Worm (Caenorhabditis elegans) whole organism, young adult: ENCODE data around the gene Y102A5C.4.

Experiments
- B0336.3 ChIP-seq: fragments of 200-800 bp; sonication (Bioruptor generic); IDR thresholded peaks from 2 replicates; pipeline ENCODE4 v1.3.6; 2022; ENCODE audit warnings: missing genetic modification characterization, missing compliant biosample characterization
- C06A6.2 ChIP-seq: fragments of 200-800 bp; sonication (Bioruptor generic); conservative IDR thresholded peaks from 2 replicates; pipeline ENCODE4 v1.3.6; 2022; ENCODE audit warnings: missing genetic modification characterization, missing compliant biosample characterization
- C17E4.6 ChIP-seq: fragments of 200-800 bp; sonication (Bioruptor generic); IDR thresholded peaks from 2 replicates; pipeline ENCODE4 v1.3.6; 2022; ENCODE audit warnings: missing genetic modification reagents, missing genetic modification characterization, missing compliant biosample characterization
- D2030.7 ChIP-seq: fragments of 200-800 bp; sonication (Bioruptor generic); IDR thresholded peaks from 2 replicates; pipeline ENCODE4 v1.3.6; 2022; ENCODE audit warnings: missing genetic modification reagents, missing genetic modification characterization, missing compliant biosample characterization
- F49E8.2 ChIP-seq: sonication (generic microtip); optimal IDR thresholded peaks from 3 replicates; lab custom pipeline; 2017; ENCODE audit warnings: missing genetic modification characterization, mild to moderate bottlenecking, missing compliant biosample characterization, antibody characterized with exemption, moderate library complexity; ENCODE audit not compliant: insufficient read depth
- F52B5.7 ChIP-seq: sonication (generic microtip); optimal IDR thresholded peaks from 2 replicates; lab custom pipeline; 2016; ENCODE audit warnings: mild to moderate bottlenecking, missing genetic modification characterization, missing compliant biosample characterization
- K11D2.4 ChIP-seq: fragments of 200-800 bp; sonication (Bioruptor generic); IDR thresholded peaks from 2 replicates; pipeline ENCODE4 v1.3.6; 2022; ENCODE audit warnings: missing genetic modification reagents, missing genetic modification characterization, missing compliant biosample characterization
- Y53G8AR.9 ChIP-seq: fragments of 200-800 bp; sonication (Bioruptor generic); conservative IDR thresholded peaks from 2 replicates; pipeline ENCODE4 v1.3.6; 2022; ENCODE audit warnings: missing genetic modification reagents, missing genetic modification characterization, missing compliant biosample characterization
- Y56A3A.18 ChIP-seq: fragments of 200-800 bp; sonication (Bioruptor generic); IDR thresholded peaks from 2 replicates; pipeline ENCODE4 v1.3.6; 2022; ENCODE audit warnings: missing genetic modification reagents, missing genetic modification characterization, missing compliant biosample characterization
- Y67H2A.10 ChIP-seq: fragments of 200-800 bp; sonication (Bioruptor generic); conservative IDR thresholded peaks from 2 replicates; pipeline ENCODE4 v1.3.6; 2022; ENCODE audit warnings: missing genetic modification reagents, missing genetic modification characterization, missing compliant biosample characterization
- attf-5 ChIP-seq: fragments of 200-800 bp; sonication (Bioruptor generic); optimal IDR thresholded peaks from 2 replicates; lab custom pipeline; 2018; ENCODE audit warnings: mild to moderate bottlenecking, missing genetic modification characterization, missing compliant biosample characterization
- attf-6 ChIP-seq: fragments of 200-800 bp; sonication (Bioruptor generic); IDR thresholded peaks from 2 replicates; pipeline ENCODE4 v1.3.6; 2022; ENCODE audit warnings: missing genetic modification reagents, missing genetic modification characterization, missing compliant biosample characterization
- cebp-1 ChIP-seq, 2 experiments: fragments of 200-800 bp in 1 of 2; sonication (Bioruptor generic) in 1 of 2; sonication (generic microtip) in 1 of 2; IDR thresholded peaks in 1 of 2; optimal IDR thresholded peaks in 1 of 2; 2 replicates each; pipeline versions ENCODE4 v1.3.6 to Lab custom; 2017 to 2022; ENCODE audit warnings: missing compliant biosample characterization in 2 of 2, missing genetic modification characterization in 2 of 2, mild to moderate bottlenecking in 1 of 2, missing genetic modification reagents in 1 of 2, moderate library complexity in 1 of 2
- ceh-58 ChIP-seq: fragments of 200-800 bp; sonication (Bioruptor generic); IDR thresholded peaks from 2 replicates; pipeline ENCODE4 v1.3.6; 2022; ENCODE audit warnings: missing genetic modification characterization, missing compliant biosample characterization
- chd-7 ChIP-seq: sonication (generic microtip); optimal IDR thresholded peaks from 2 replicates; lab custom pipeline; 2016; ENCODE audit warnings: mild to moderate bottlenecking, missing genetic modification characterization, moderate library complexity, missing compliant biosample characterization
- egrh-3 ChIP-seq: fragments of 200-800 bp; sonication (Bioruptor generic); IDR thresholded peaks from 2 replicates; pipeline ENCODE4 v1.3.6; 2022; ENCODE audit warnings: missing genetic modification reagents, missing genetic modification characterization, missing compliant biosample characterization
- hmg-1.2 ChIP-seq: fragments of 200-800 bp; sonication (Bioruptor generic); IDR thresholded peaks from 2 replicates; pipeline ENCODE4 v1.3.6; 2022; ENCODE audit warnings: missing genetic modification reagents, missing genetic modification characterization, missing compliant biosample characterization
- lir-1 ChIP-seq: fragments of 200-800 bp; sonication (Bioruptor generic); conservative IDR thresholded peaks from 2 replicates; pipeline ENCODE4 v1.3.6; 2022; ENCODE audit warnings: missing genetic modification reagents, missing genetic modification characterization, missing compliant biosample characterization
- madf-3 ChIP-seq: fragments of 200-800 bp; sonication (Bioruptor generic); IDR thresholded peaks from 2 replicates; pipeline ENCODE4 v1.3.6; 2022; ENCODE audit warnings: missing genetic modification reagents, missing genetic modification characterization, missing compliant biosample characterization
- madf-6 ChIP-seq: fragments of 200-800 bp; sonication (Bioruptor generic); IDR thresholded peaks from 2 replicates; pipeline ENCODE4 v1.3.6; 2022; ENCODE audit warnings: missing genetic modification reagents, missing genetic modification characterization, missing compliant biosample characterization
- mcd-1 ChIP-seq: fragments of 200-800 bp; sonication (Bioruptor generic); IDR thresholded peaks from 2 replicates; pipeline ENCODE4 v1.3.6; 2022; ENCODE audit warnings: missing genetic modification reagents, missing genetic modification characterization, missing compliant biosample characterization
- mes-4 ChIP-seq: sonication (generic microtip); optimal IDR thresholded peaks from 2 replicates; lab custom pipeline; 2016; ENCODE audit warnings: missing genotype, missing genetic modification characterization, missing compliant biosample characterization
- nfya-1 ChIP-seq: sonication (generic microtip); optimal IDR thresholded peaks from 2 replicates; lab custom pipeline; 2017; ENCODE audit warnings: antibody characterized with exemption, missing compliant biosample characterization, missing genetic modification characterization, borderline replicate concordance; ENCODE audit not compliant: insufficient read depth
- nfyb-1 ChIP-seq: fragments of 200-800 bp; sonication (Bioruptor generic); IDR thresholded peaks from 2 replicates; pipeline ENCODE4 v1.3.6; 2022; ENCODE audit warnings: missing genetic modification reagents, missing genetic modification characterization, missing compliant biosample characterization
- pbrm-1 ChIP-seq: fragments of 200-800 bp; sonication (Bioruptor generic); IDR thresholded peaks from 2 replicates; pipeline ENCODE4 v1.3.6; 2022; ENCODE audit warnings: missing genetic modification reagents, missing genetic modification characterization, missing compliant biosample characterization
- rcor-1 ChIP-seq: fragments of 200-800 bp; sonication (Bioruptor generic); IDR thresholded peaks from 2 replicates; pipeline ENCODE4 v1.3.6; 2022; ENCODE audit warnings: missing genetic modification reagents, missing genetic modification characterization, missing compliant biosample characterization
- rec-8 ChIP-seq, 2 experiments: sonication (generic microtip); optimal IDR thresholded peaks; 2 replicates each; lab custom pipeline; 2016; ENCODE audit warnings: mild to moderate bottlenecking in 2 of 2, missing genetic modification characterization in 2 of 2, missing genetic modification reagents in 2 of 2, missing genotype in 2 of 2, missing biosample characterization in 1 of 2, missing compliant biosample characterization in 1 of 2, moderate library complexity in 1 of 2
- repo-1 ChIP-seq: sonication (generic microtip); optimal IDR thresholded peaks from 2 replicates; lab custom pipeline; 2017; ENCODE audit warnings: mild to moderate bottlenecking, missing genetic modification characterization, missing compliant biosample characterization
- rpc-1 ChIP-seq, 2 experiments: fragments of 150-350 bp in 1 of 2; sonication (generic microtip) in 1 of 2; optimal IDR thresholded peaks; 2 replicates each; lab custom pipeline; 2014 to 2018; ENCODE audit warnings: missing biosample characterization in 1 of 2, missing genetic modification characterization in 1 of 2, missing genetic modification reagents in 1 of 2, missing genotype in 1 of 2
- snpc-3.4 ChIP-seq: sonication (generic microtip); optimal IDR thresholded peaks from 2 replicates; lab custom pipeline; 2017; ENCODE audit warnings: missing genetic modification characterization, mild to moderate bottlenecking, missing compliant biosample characterization, antibody characterized with exemption, moderate library complexity, missing genotype, missing genetic modification reagents
- snpc-4 ChIP-seq, 5 experiments: fragments of 150-350 bp in 1 of 5; sonication (generic microtip) in 4 of 5; optimal IDR thresholded peaks; 2 replicates each; lab custom pipeline; 2014 to 2018; ENCODE audit warnings: missing genetic modification characterization in 5 of 5, missing biosample characterization in 3 of 5, antibody characterized with exemption in 2 of 5, mild to moderate bottlenecking in 2 of 5, missing compliant biosample characterization in 2 of 5, missing genotype in 2 of 5, moderate library complexity in 2 of 5, missing genetic modification reagents in 1 of 5
- somi-1 ChIP-seq: fragments of 200-800 bp; sonication (Bioruptor generic); optimal IDR thresholded peaks from 2 replicates; lab custom pipeline; 2018; ENCODE audit warnings: mild to moderate bottlenecking, missing genetic modification characterization, missing compliant biosample characterization
- unc-130 ChIP-seq: sonication (generic microtip); optimal IDR thresholded peaks from 2 replicates; lab custom pipeline; 2016; ENCODE audit warnings: missing genetic modification reagents, missing genetic modification characterization, missing compliant biosample characterization
- ztf-18 ChIP-seq: sonication (generic microtip); optimal IDR thresholded peaks from 2 replicates; lab custom pipeline; 2016; ENCODE audit warnings: missing genotype, mild to moderate bottlenecking, missing genetic modification characterization, missing compliant biosample characterization
- ztf-25 ChIP-seq: fragments of 200-800 bp; sonication (Bioruptor generic); IDR thresholded peaks from 2 replicates; pipeline ENCODE4 v1.3.6; 2022; ENCODE audit warnings: missing genetic modification reagents, missing genetic modification characterization, missing compliant biosample characterization

Y102A5C.4 gene

DNA sequence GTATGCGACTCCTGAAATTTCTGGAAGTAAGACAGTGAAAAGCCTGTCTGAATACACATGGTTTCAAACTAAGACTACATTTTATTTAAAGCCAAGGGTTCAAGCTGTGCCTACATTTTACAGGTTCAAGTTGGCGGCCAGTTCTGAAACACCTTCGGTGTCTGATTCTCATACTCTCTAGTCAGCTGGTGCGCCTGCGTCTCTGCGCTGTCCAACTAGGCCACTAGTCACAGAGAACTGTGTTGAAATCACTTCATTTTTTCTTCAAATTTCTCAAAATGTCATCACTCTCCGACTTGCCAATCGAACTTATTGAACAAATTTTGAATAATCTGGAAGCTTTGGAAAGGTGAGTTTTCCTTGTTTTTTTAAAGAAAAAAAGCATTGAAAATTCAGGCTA is 44.6 kb downstream of the Y102A5C.4 start, which contains the start of gene fbxa-90:
fbxa-90 (plus strand) TSS at position 179 of the 400 bp plus-strand sequence.
- TF ChIP-seq rec-8 (tag; optimal IDR thresholded peaks at IDR 0.05; lab: Kevin White, UChicago) (no peak), rcor-1 (GFP tag; lab: Robert Waterston, UW) (no peak), rpc-1 (optimal IDR thresholded peaks at IDR 0.05; lab: Kevin White, UChicago) (no peak), rpc-1 (tag; optimal IDR thresholded peaks at IDR 0.05; lab: Kevin White, UChicago) (no peak), madf-6 (no peak), chd-7 (tag; lab: Kevin White, UChicago) (no peak), C06A6.2 (GFP tag; lab: Robert Waterston, UW) (no peak), Y56A3A.18 (GFP tag; lab: Robert Waterston, UW) (no peak), Y53G8AR.9 (GFP tag; lab: Robert Waterston, UW) (no peak), F52B5.7 (tag; lab: Kevin White, UChicago) (no peak), repo-1 (tag; lab: Kevin White, UChicago) (no peak), attf-6 (GFP tag; lab: Robert Waterston, UW) (no peak), C17E4.6 (GFP tag; lab: Robert Waterston, UW) (no peak), lir-1 (GFP tag; lab: Robert Waterston, UW) (no peak), somi-1 (GFP tag; lab: Kevin White, UChicago) (no peak), D2030.7 (GFP tag; lab: Robert Waterston, UW) (no peak), B0336.3 (no peak), K11D2.4 (GFP tag; lab: Robert Waterston, UW) (no peak), attf-5 (GFP tag; lab: Kevin White, UChicago) (peak; percentile 67), ztf-25 (GFP tag; lab: Robert Waterston, UW) (no peak), snpc-4 (GFP tag; optimal IDR thresholded peaks at IDR 0.05; lab: Kevin White, UChicago) (no peak), snpc-4 (tag; optimal IDR thresholded peaks at IDR 0.05; lab: Kevin White, UChicago) (peak in 1 of 4 experiments; percentile 27), madf-3 (no peak), hmg-1.2 (no peak), cebp-1 (GFP tag; IDR thresholded peaks at IDR 0.05; lab: Robert Waterston, UW) (peak; percentile 52; the same call in 1 of the 2 replicates), cebp-1 (tag; optimal IDR thresholded peaks at IDR 0.05; lab: Kevin White, UChicago) (no peak)
- TF ChIP-seq, all 124 proteins: peak for 3

DNA sequence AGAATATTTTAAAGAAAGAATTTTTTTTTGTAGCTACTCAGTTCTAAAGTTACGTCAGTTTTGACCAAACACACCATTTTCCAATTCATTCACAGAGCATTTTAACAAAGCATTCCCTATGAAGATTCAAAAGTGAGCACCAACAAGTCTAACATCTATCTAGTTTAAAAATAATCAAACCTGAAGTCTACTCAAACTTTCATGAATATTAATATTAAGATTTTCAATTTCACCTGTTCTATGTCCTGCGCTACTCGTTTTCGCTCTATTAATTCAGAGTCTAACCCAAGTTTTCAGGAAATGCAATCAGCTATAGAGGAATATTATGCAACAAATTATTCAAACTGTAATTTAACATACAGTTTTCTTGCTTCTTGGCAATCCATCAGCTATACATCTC is 50.1 kb downstream of the Y102A5C.4 start, which contains the start of gene srh-119:
srh-119 (plus strand) TSS at position 301 of the 400 bp plus-strand sequence.
- TF ChIP-seq egrh-3 (GFP tag; lab: Robert Waterston, UW) (no peak), pbrm-1 (GFP tag; lab: Robert Waterston, UW) (no peak), ztf-18 (no peak), F49E8.2 (no peak), nfyb-1 (GFP tag; lab: Robert Waterston, UW) (no peak), unc-130 (GFP tag; lab: Kevin White, UChicago) (no peak), rpc-1 (optimal IDR thresholded peaks at IDR 0.05; lab: Kevin White, UChicago) (no peak), rpc-1 (tag; optimal IDR thresholded peaks at IDR 0.05; lab: Kevin White, UChicago) (no peak), mes-4 (tag; lab: Kevin White, UChicago) (no peak), Y67H2A.10 (no peak), nfya-1 (no peak), attf-6 (GFP tag; lab: Robert Waterston, UW) (no peak), mcd-1 (GFP tag; lab: Robert Waterston, UW) (no peak), snpc-3.4 (tag; lab: Kevin White, UChicago) (no peak), ceh-58 (GFP tag; lab: Robert Waterston, UW) (no peak), F52B5.7 (tag; lab: Kevin White, UChicago) (no peak)
